Fruit fly (Drosophila melanogaster) whole organism, embryonic: ENCODE data around the gene Vinc.

Source experiments
- BEAF-32 ChIP-seq: fragments of 200-800 bp; sonication (Bioruptor generic); optimal IDR thresholded peaks from 3 replicates; lab custom pipeline; 2017; ENCODE audit warnings: missing biosample characterization, missing genetic modification characterization, mild to moderate bottlenecking, moderate library complexity, missing genetic modification reagents
- Bgb ChIP-seq: fragments of 200-800 bp; sonication (Bioruptor generic); IDR thresholded peaks from 2 replicates; pipeline ENCODE4 v1.3.6; 2022; ENCODE audit warnings: missing biosample characterization, missing genetic modification characterization; ENCODE audit not compliant: partially characterized antibody
- CG12104 ChIP-seq: fragments of 200-800 bp; sonication (Bioruptor generic); optimal IDR thresholded peaks from 3 replicates; lab custom pipeline; 2016; ENCODE audit warnings: missing biosample characterization, missing genetic modification characterization
- CG12299 ChIP-seq: fragments of 200-800 bp; sonication (Bioruptor generic); optimal IDR thresholded peaks from 2 replicates; lab custom pipeline; 2018; ENCODE audit warnings: missing biosample characterization, mild to moderate bottlenecking, missing genetic modification characterization
- CG12659 ChIP-seq: fragments of 200-800 bp; sonication (Bioruptor generic); optimal IDR thresholded peaks from 3 replicates; lab custom pipeline; 2017; ENCODE audit warnings: mild to moderate bottlenecking, missing biosample characterization, missing genetic modification reagents, missing genetic modification characterization
- CG14710 ChIP-seq: fragments of 200-800 bp; sonication (Bioruptor generic); optimal IDR thresholded peaks from 3 replicates; lab custom pipeline; 2019; ENCODE audit warnings: missing biosample characterization, mild to moderate bottlenecking, missing genetic modification characterization, moderate library complexity
- CG16779 ChIP-seq: fragments of 200-800 bp; sonication (Bioruptor generic); IDR thresholded peaks from 2 replicates; pipeline ENCODE4 v1.3.6; 2022; ENCODE audit warnings: missing biosample characterization, missing genetic modification characterization
- CG17186 ChIP-seq: fragments of 200-800 bp; sonication (Bioruptor generic); optimal IDR thresholded peaks from 3 replicates; lab custom pipeline; 2017; ENCODE audit warnings: missing biosample characterization, missing genetic modification reagents, missing genetic modification characterization
- CG2129 ChIP-seq: fragments of 200-800 bp; sonication (Bioruptor generic); IDR thresholded peaks from 2 replicates; pipeline ENCODE4 v1.3.6; 2022; ENCODE audit warnings: missing biosample characterization, missing genetic modification characterization; ENCODE audit not compliant: partially characterized antibody
- CG3995 ChIP-seq: fragments of 200-800 bp; sonication (Bioruptor generic); optimal IDR thresholded peaks from 3 replicates; lab custom pipeline; 2016; ENCODE audit warnings: missing biosample characterization, missing genetic modification characterization
- CG4282 ChIP-seq: fragments of 200-800 bp; sonication (Bioruptor generic); optimal IDR thresholded peaks from 2 replicates; lab custom pipeline; 2016; ENCODE audit warnings: missing biosample characterization, missing genetic modification characterization
- CG4360 ChIP-seq: fragments of 200-800 bp; sonication (Bioruptor generic); IDR thresholded peaks from 2 replicates; pipeline ENCODE4 v1.3.6; 2022; ENCODE audit warnings: missing biosample characterization, missing genetic modification characterization
- CG4424 ChIP-seq: fragments of 200-800 bp; sonication (Bioruptor generic); optimal IDR thresholded peaks from 3 replicates; lab custom pipeline; 2016; ENCODE audit warnings: missing biosample characterization, missing genetic modification characterization
- CG4617 ChIP-seq: fragments of 200-800 bp; sonication (Bioruptor generic); optimal IDR thresholded peaks from 3 replicates; lab custom pipeline; 2016; ENCODE audit warnings: missing biosample characterization, missing genetic modification characterization, borderline replicate concordance
- CG7357 ChIP-seq: fragments of 200-800 bp; sonication (Bioruptor generic); IDR thresholded peaks from 3 replicates; pipeline ENCODE4 v1.3.6; 2022; ENCODE audit warnings: missing biosample characterization, missing genetic modification characterization
- CG8359 ChIP-seq: fragments of 200-800 bp; sonication (Bioruptor generic); optimal IDR thresholded peaks from 2 replicates; lab custom pipeline; 2017; ENCODE audit warnings: missing biosample characterization, mild to moderate bottlenecking, missing genetic modification characterization, borderline replicate concordance
- Dbx ChIP-seq: fragments of 200-800 bp; sonication (Bioruptor generic); IDR thresholded peaks from 3 replicates; pipeline ENCODE4 v1.3.6; 2022; ENCODE audit warnings: missing biosample characterization, missing genetic modification characterization
- Dll ChIP-seq: fragments of 200-800 bp; sonication (Bioruptor generic); IDR thresholded peaks from 4 replicates; pipeline ENCODE4 v1.3.6; 2022; ENCODE audit warnings: missing biosample characterization, missing genetic modification characterization; ENCODE audit not compliant: partially characterized antibody
- Dp ChIP-seq: fragments of 200-800 bp; sonication (Bioruptor generic); optimal IDR thresholded peaks from 2 replicates; lab custom pipeline; 2018; ENCODE audit warnings: missing biosample characterization, mild to moderate bottlenecking, missing genetic modification characterization, moderate library complexity
- Dref ChIP-seq: fragments of 200-800 bp; sonication (Bioruptor generic); IDR thresholded peaks from 2 replicates; pipeline ENCODE4 v1.3.6; 2022; ENCODE audit warnings: missing biosample characterization, missing genetic modification characterization
- E2f2 ChIP-seq: fragments of 200-800 bp; sonication (Bioruptor generic); IDR thresholded peaks from 2 replicates; pipeline ENCODE4 v1.3.6; 2022; ENCODE audit warnings: missing biosample characterization, missing genetic modification characterization
- Ets97D ChIP-seq: fragments of 200-800 bp; sonication (Bioruptor generic); optimal IDR thresholded peaks from 3 replicates; lab custom pipeline; 2016; ENCODE audit warnings: missing biosample characterization, missing genetic modification characterization
- HLH4C ChIP-seq: fragments of 200-800 bp; sonication (Bioruptor generic); IDR thresholded peaks from 3 replicates; pipeline ENCODE4 v1.3.6; 2022; ENCODE audit warnings: missing biosample characterization, missing genetic modification characterization; ENCODE audit not compliant: partially characterized antibody
- Hr51 ChIP-seq, 2 experiments: fragments of 200-800 bp; sonication (Bioruptor generic); optimal IDR thresholded peaks; 2 replicates in 1 of 2; 3 replicates in 1 of 2; lab custom pipeline; 2016 to 2018; ENCODE audit warnings: missing biosample characterization in 2 of 2, missing genetic modification characterization in 2 of 2, mild to moderate bottlenecking in 1 of 2, moderate library complexity in 1 of 2
- MBD-R2 ChIP-seq: fragments of 200-800 bp; sonication (Bioruptor generic); IDR thresholded peaks from 2 replicates; pipeline ENCODE4 v1.3.6; 2022; ENCODE audit warnings: missing biosample characterization, missing genetic modification characterization
- Max ChIP-seq: fragments of 200-800 bp; sonication (Bioruptor generic); optimal IDR thresholded peaks from 2 replicates; lab custom pipeline; 2016; ENCODE audit warnings: missing biosample characterization, mild to moderate bottlenecking, missing genetic modification characterization
- NC2β ChIP-seq: fragments of 200-800 bp; sonication (Bioruptor generic); optimal IDR thresholded peaks from 2 replicates; lab custom pipeline; 2016; ENCODE audit warnings: missing biosample characterization, missing genetic modification characterization
- cas ChIP-seq: fragments of 200-800 bp; sonication (Bioruptor generic); IDR thresholded peaks from 2 replicates; pipeline ENCODE4 v1.3.6; 2022; ENCODE audit warnings: missing biosample characterization, missing genetic modification characterization
- fd96Cb ChIP-seq: fragments of 200-800 bp; sonication (Bioruptor generic); optimal IDR thresholded peaks from 2 replicates; lab custom pipeline; 2018; ENCODE audit warnings: missing biosample characterization, mild to moderate bottlenecking, missing genetic modification characterization, moderate library complexity
- gfzf ChIP-seq: fragments of 200-800 bp; sonication (Bioruptor generic); optimal IDR thresholded peaks from 2 replicates; lab custom pipeline; 2016; ENCODE audit warnings: missing biosample characterization, mild to moderate bottlenecking, missing genetic modification characterization, moderate library complexity
- inv ChIP-seq: fragments of 200-800 bp; sonication (Bioruptor generic); IDR thresholded peaks from 2 replicates; pipeline ENCODE4 v1.3.6; 2022; ENCODE audit warnings: missing biosample characterization, missing genetic modification characterization; ENCODE audit not compliant: partially characterized antibody
- jumu ChIP-seq: fragments of 200-800 bp; sonication (Bioruptor generic); optimal IDR thresholded peaks from 3 replicates; lab custom pipeline; 2016; ENCODE audit warnings: missing biosample characterization, missing genetic modification characterization
- klu ChIP-seq: fragments of 200-800 bp; sonication (Bioruptor generic); IDR thresholded peaks from 2 replicates; pipeline ENCODE4 v1.3.6; 2022; ENCODE audit warnings: missing biosample characterization, missing genetic modification characterization
- pzg ChIP-seq: fragments of 200-800 bp; sonication (Bioruptor generic); optimal IDR thresholded peaks from 3 replicates; lab custom pipeline; 2018; ENCODE audit warnings: missing biosample characterization, mild to moderate bottlenecking, missing genetic modification characterization, moderate library complexity
- row ChIP-seq: fragments of 200-800 bp; sonication (Bioruptor generic); IDR thresholded peaks from 3 replicates; pipeline ENCODE4 v1.3.6; 2022; ENCODE audit warnings: missing biosample characterization, missing genetic modification characterization
- sna ChIP-seq: fragments of 200-800 bp; sonication (Bioruptor generic); IDR thresholded peaks from 2 replicates; pipeline ENCODE4 v1.3.6; 2022; ENCODE audit warnings: missing biosample characterization, missing genetic modification characterization; ENCODE audit not compliant: partially characterized antibody
- stwl ChIP-seq: fragments of 200-800 bp; sonication (Bioruptor generic); optimal IDR thresholded peaks from 3 replicates; lab custom pipeline; 2018; ENCODE audit warnings: missing biosample characterization, mild to moderate bottlenecking, missing genetic modification characterization, moderate library complexity
- sug ChIP-seq: fragments of 200-800 bp; optimal IDR thresholded peaks from 2 replicates; lab custom pipeline; 2019; ENCODE audit warnings: missing biosample characterization, mild to moderate bottlenecking, missing genetic modification characterization, moderate library complexity
- toy ChIP-seq: fragments of 200-800 bp; sonication (Bioruptor generic); IDR thresholded peaks from 2 replicates; pipeline ENCODE4 v1.3.6; 2022; ENCODE audit warnings: missing biosample characterization, missing genetic modification characterization
- unc-4 ChIP-seq: fragments of 200-800 bp; sonication (Bioruptor generic); IDR thresholded peaks from 2 replicates; pipeline ENCODE4 v1.3.6; 2022; ENCODE audit warnings: missing biosample characterization, missing genetic modification characterization; ENCODE audit not compliant: partially characterized antibody
- zen2 ChIP-seq: fragments of 200-800 bp; sonication (Bioruptor generic); IDR thresholded peaks from 3 replicates; pipeline ENCODE4 v1.3.6; 2022; ENCODE audit warnings: missing biosample characterization, missing genetic modification characterization; ENCODE audit not compliant: partially characterized antibody

Gene Vinc

dm6 chrX:2241842-2242241 lies 19.5 kb upstream of the Vinc start, which contains the start of gene kz (continued):
- TF ChIP-seq Dll (GFP tag; lab: Robert Waterston, UW) (peak; percentile 77), Hr51 (GFP tag; optimal IDR thresholded peaks at IDR 0.05; lab: Kevin White, UChicago) (no peak), unc-4 (peak; percentile 75), row (peak; percentile 57; the same call in 1 of the 3 replicates), MBD-R2 (GFP tag; lab: Robert Waterston, UW) (peak; percentile 93), Ets97D (GFP tag; lab: Kevin White, UChicago) (peak; percentile 60), CG4424 (GFP tag; lab: Kevin White, UChicago) (no peak), HLH4C (peak; percentile 99), stwl (tag; lab: Kevin White, UChicago) (peak; percentile 88), Bgb (peak; percentile 97), pzg (GFP tag; lab: Kevin White, UChicago) (peak; percentile 88), klu (GFP tag; lab: Robert Waterston, UW) (no peak), E2f2 (peak; percentile 64), toy (GFP tag; lab: Robert Waterston, UW) (no peak), CG16779 (no peak), CG17186 (GFP tag; lab: Kevin White, UChicago) (peak; percentile 50), Dp (GFP tag; lab: Kevin White, UChicago) (peak; percentile 66), cas (GFP tag; lab: Robert Waterston, UW) (no peak), sna (GFP tag; lab: Robert Waterston, UW) (peak; percentile 59; the same call in 1 of the 2 replicates), CG4360 (GFP tag; lab: Robert Waterston, UW) (no peak), CG8359 (no peak), CG12104 (GFP tag; lab: Kevin White, UChicago) (no peak), CG2129 (GFP tag; lab: Robert Waterston, UW) (0 out of 2 replicates have a peak, but pooled peaks have one; percentile 21), inv (peak; percentile 88), CG4282 (GFP tag; lab: Kevin White, UChicago) (no peak), CG4617 (GFP tag; lab: Kevin White, UChicago) (peak; percentile 68), fd96Cb (tag; lab: Kevin White, UChicago) (no peak), Dref (GFP tag; lab: Robert Waterston, UW) (peak; percentile 97), gfzf (GFP tag; lab: Kevin White, UChicago) (peak; percentile 50), CG3995 (GFP tag; lab: Kevin White, UChicago) (peak; percentile 58), jumu (GFP tag; lab: Kevin White, UChicago) (no peak), CG12299 (tag; lab: Kevin White, UChicago) (no peak), BEAF-32 (GFP tag; lab: Kevin White, UChicago) (peak; percentile 76), Max (GFP tag; lab: Kevin White, UChicago) (peak; percentile 87), CG12659 (GFP tag; lab: Kevin White, UChicago) (peak; percentile 64), NC2β (GFP tag; lab: Kevin White, UChicago) (no peak), zen2 (GFP tag; lab: Robert Waterston, UW) (peak; percentile 88), CG7357 (GFP tag; lab: Robert Waterston, UW) (peak; percentile 100), sug (tag; lab: Kevin White, UChicago) (no peak), CG14710 (tag; lab: Kevin White, UChicago) (peak; percentile 67), Dbx (GFP tag; lab: Robert Waterston, UW) (no peak)
